Worm (Caenorhabditis elegans): ENCODE data around the gene mrpl-2.

mrpl-2 gene

ce11 chrIV:807027-807516 is 34.0 kb downstream of the mrpl-2 start, which contains the start of gene Y55F3BL.6:
Gene Y55F3BL.6 (minus strand): TSS chrIV:807077.
- TF ChIP-seq cog-1 (tag; optimal IDR thresholded peaks at IDR 0.05) (no peak), ztf-29 (GFP tag; IDR thresholded peaks at IDR 0.05) (no peak), ztf-23 (GFP tag; IDR thresholded peaks at IDR 0.05) (no peak), T22C8.4 (GFP tag; IDR thresholded peaks at IDR 0.05) (no peak)

DNA sequence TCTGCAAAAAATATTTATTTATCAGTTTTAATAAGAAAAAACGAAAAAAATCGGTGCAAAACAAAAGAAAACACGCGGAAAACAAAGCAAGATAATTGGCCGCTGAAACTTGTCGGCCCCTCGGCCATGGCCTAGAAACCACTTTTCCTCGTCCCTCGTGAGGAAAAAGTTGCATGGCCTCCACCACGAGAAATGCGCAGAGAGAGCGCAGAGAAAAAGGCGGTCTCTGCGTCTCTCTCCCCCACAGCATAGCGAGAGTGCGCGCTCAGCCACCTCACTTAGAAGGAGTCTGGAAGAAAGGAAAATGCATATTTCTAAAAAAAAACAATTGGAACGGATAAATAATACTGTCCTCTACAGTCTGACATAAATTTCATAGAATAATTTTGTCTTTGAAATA is 40.3 kb downstream of the mrpl-2 start:
- 0 out of 2 replicates have a peak, but pooled peaks have one; percentile 65 for TF ChIP-seq tab-1 (GFP tag; IDR thresholded peaks at IDR 0.05)
- peak; percentile 59; the same call in 1 of the 2 replicates for TF ChIP-seq klf-2 (GFP tag; conservative IDR thresholded peaks at IDR 0.05)
- TF ChIP-seq flt-1 (GFP tag; IDR thresholded peaks at IDR 0.05), result peak; percentile 71; the same call in 1 of the 2 replicates
- TF ChIP-seq ztf-23 (GFP tag; IDR thresholded peaks at IDR 0.05), result peak; percentile 74

ce11 chrIV:817879-818278 is 44.8 kb downstream of the mrpl-2 start:
- TF ChIP-seq ztf-23 (GFP tag; IDR thresholded peaks at IDR 0.05) (no peak), tab-1 (GFP tag; IDR thresholded peaks at IDR 0.05) (no peak), ztf-29 (GFP tag; IDR thresholded peaks at IDR 0.05) (no peak), klf-2 (GFP tag; conservative IDR thresholded peaks at IDR 0.05) (no peak), flt-1 (GFP tag; IDR thresholded peaks at IDR 0.05) (no peak), med-1 (GFP tag; optimal IDR thresholded peaks at IDR 0.05; ENCODE audit: insufficient read depth) (no peak), T22C8.4 (GFP tag; IDR thresholded peaks at IDR 0.05) (no peak), ref-1 (GFP tag; conservative IDR thresholded peaks at IDR 0.05) (no peak), cog-1 (tag; optimal IDR thresholded peaks at IDR 0.05) (no peak)

DNA sequence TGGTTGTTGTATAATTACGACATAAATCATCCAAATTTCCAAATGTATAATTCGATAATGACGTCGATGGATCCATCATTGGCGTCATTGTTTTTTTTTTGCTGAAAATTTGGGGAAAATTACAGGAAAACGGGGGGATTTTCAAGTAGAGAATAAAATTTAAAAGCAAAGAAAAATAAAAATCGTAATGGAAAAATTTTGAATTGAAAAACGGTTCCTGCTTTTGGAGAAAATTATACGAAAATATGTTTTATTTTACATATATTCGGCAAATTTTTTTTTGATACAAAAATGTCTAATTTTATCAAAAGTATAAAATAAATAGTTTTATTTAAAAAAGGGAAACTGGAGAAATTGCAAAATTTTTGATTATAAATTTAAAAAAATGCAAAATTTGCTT is 51.8 kb downstream of the mrpl-2 start, which contains the start of gene zipt-15:
Gene zipt-15 (minus strand): TSS at position 101 of the 400 bp plus-strand sequence.
- TF ChIP-seq T22C8.4 (GFP tag; IDR thresholded peaks at IDR 0.05), result no peak
- no peak for TF ChIP-seq cog-1 (tag; optimal IDR thresholded peaks at IDR 0.05)
- TF ChIP-seq ztf-29 (GFP tag; IDR thresholded peaks at IDR 0.05), result no peak

ce11 chrIV:826145-826544 is 53.1 kb downstream of the mrpl-2 start:
- TF ChIP-seq klf-2 (GFP tag; conservative IDR thresholded peaks at IDR 0.05), result no peak
- TF ChIP-seq ref-1 (GFP tag; conservative IDR thresholded peaks at IDR 0.05), result no peak
- TF ChIP-seq flt-1 (GFP tag; IDR thresholded peaks at IDR 0.05), result no peak
- TF ChIP-seq T22C8.4 (GFP tag; IDR thresholded peaks at IDR 0.05), result no peak
- no peak for TF ChIP-seq med-1 (GFP tag; optimal IDR thresholded peaks at IDR 0.05; ENCODE audit: insufficient read depth)
- no peak for TF ChIP-seq ztf-29 (GFP tag; IDR thresholded peaks at IDR 0.05)
- TF ChIP-seq cog-1 (tag; optimal IDR thresholded peaks at IDR 0.05), result no peak
- no peak for TF ChIP-seq tab-1 (GFP tag; IDR thresholded peaks at IDR 0.05)
- no peak for TF ChIP-seq ztf-23 (GFP tag; IDR thresholded peaks at IDR 0.05)
